In the genomic region with DNA sequence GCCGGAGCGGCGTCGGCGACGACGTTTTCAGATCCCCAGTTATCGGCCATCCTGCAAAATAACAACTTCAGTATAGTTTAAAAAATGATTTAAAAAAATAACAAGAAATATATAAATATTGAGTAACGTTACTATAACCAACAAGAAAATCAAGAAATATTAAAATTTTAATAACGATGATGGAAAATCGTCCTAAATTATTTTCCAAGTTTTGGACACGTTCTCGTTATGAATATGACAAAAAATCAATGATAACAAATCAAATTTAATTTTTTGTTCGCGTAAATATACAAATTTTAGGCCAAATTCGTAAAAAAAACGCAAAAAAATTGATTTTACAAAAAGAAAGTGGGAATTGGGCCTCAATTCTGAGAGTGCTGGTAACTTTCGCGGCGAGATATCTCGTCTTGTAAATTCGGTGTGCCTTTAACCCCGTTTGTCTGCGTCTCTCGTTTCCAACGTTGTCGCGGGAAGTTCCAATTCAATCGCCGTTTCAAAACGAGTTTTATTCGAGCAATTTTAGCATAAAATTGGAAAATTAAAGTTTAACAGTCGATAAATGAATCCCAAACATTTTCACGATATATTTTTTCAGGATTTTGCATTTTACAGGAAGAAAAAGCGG, we compare ENCODE assay signal across 7 worm cellular contexts.
TF ChIP-seq lines count a peak whose summit lies in the region.

Gene rps-5 (minus strand): TSS at position 51 of the 625 bp plus-strand sequence.

TF ChIP-seq in whole organism, L1 larva, 84 proteins besides CTCF, POLR2A, EP300 and RAD21 (continues in another document):
- TF ChIP-seq egl-13 (tag; optimal IDR thresholded peaks at IDR 0.05; lab: Kevin White, UChicago) (no peak), nhr-19 (GFP tag; conservative IDR thresholded peaks at IDR 0.05; lab: Robert Waterston, UW) (peak; percentile 66), ceh-82 (tag; optimal IDR thresholded peaks at IDR 0.05; lab: Kevin White, UChicago) (peak; percentile 44 to 71 (median 59)), dpl-1 (GFP tag; optimal IDR thresholded peaks at IDR 0.05; lab: Kevin White, UChicago) (peak; percentile 78 to 85 (median 84)), mep-1 (tag; optimal IDR thresholded peaks at IDR 0.05; lab: Kevin White, UChicago) (peak; percentile 64), lin-35 (GFP tag; optimal IDR thresholded peaks at IDR 0.05; lab: Kevin White, UChicago) (peak; percentile 80 to 92), skn-1 (tag; optimal IDR thresholded peaks at IDR 0.05; lab: Kevin White, UChicago) (peak; percentile 44), C04F5.9 (tag; optimal IDR thresholded peaks at IDR 0.05; lab: Kevin White, UChicago) (no peak), grh-1 (GFP tag; IDR thresholded peaks at IDR 0.05; lab: Robert Waterston, UW) (no peak), fkh-8 (tag; optimal IDR thresholded peaks at IDR 0.05; lab: Kevin White, UChicago) (peak; percentile 21), lin-14 (GFP tag; optimal IDR thresholded peaks at IDR 0.05; lab: Kevin White, UChicago) (peak; percentile 65), blmp-1 (tag; optimal IDR thresholded peaks at IDR 0.05; lab: Kevin White, UChicago) (peak; percentile 54)

TF ChIP-seq in whole organism, L2 larva, 48 proteins besides CTCF, POLR2A, EP300 and RAD21 (continues in another document):
- no peak for TF ChIP-seq unc-39 (tag; optimal IDR thresholded peaks at IDR 0.05; lab: Kevin White, UChicago)
- peak; percentile 33 for TF ChIP-seq fos-1 (tag; optimal IDR thresholded peaks at IDR 0.05; lab: Kevin White, UChicago)
- TF ChIP-seq dmd-4 (tag; optimal IDR thresholded peaks at IDR 0.05; lab: Kevin White, UChicago): no peak
- TF ChIP-seq mab-5 (tag; optimal IDR thresholded peaks at IDR 0.05; lab: Kevin White, UChicago): peak; percentile 14
- TF ChIP-seq sma-9 (GFP tag; optimal IDR thresholded peaks at IDR 0.05; lab: Kevin White, UChicago): peak; percentile 41
- no peak for TF ChIP-seq sma-9 (tag; optimal IDR thresholded peaks at IDR 0.05; lab: Kevin White, UChicago)
- no peak for TF ChIP-seq R02D3.7 (tag; optimal IDR thresholded peaks at IDR 0.05; lab: Kevin White, UChicago)
- no peak for TF ChIP-seq ceh-16 (tag; optimal IDR thresholded peaks at IDR 0.05; lab: Kevin White, UChicago)
- TF ChIP-seq nhr-10 (tag; optimal IDR thresholded peaks at IDR 0.05; lab: Kevin White, UChicago): no peak
- TF ChIP-seq elt-3 (tag; optimal IDR thresholded peaks at IDR 0.05; lab: Kevin White, UChicago): no peak
- TF ChIP-seq sma-3 (GFP tag; optimal IDR thresholded peaks at IDR 0.05; lab: Kevin White, UChicago): peak; percentile 22
- TF ChIP-seq nhr-237 (tag; optimal IDR thresholded peaks at IDR 0.05; lab: Kevin White, UChicago): no peak
- no peak for TF ChIP-seq nhr-77 (tag; optimal IDR thresholded peaks at IDR 0.05; lab: Kevin White, UChicago)

TF ChIP-seq in whole organism, L3 larva, 47 proteins besides CTCF, POLR2A, EP300 and RAD21 (continues in another document):
- TF ChIP-seq pqm-1 (tag; optimal IDR thresholded peaks at IDR 0.05; lab: Kevin White, UChicago) (peak; percentile 23), unc-62 (GFP tag; optimal IDR thresholded peaks at IDR 0.05; lab: Kevin White, UChicago) (no peak), egl-5 (tag; optimal IDR thresholded peaks at IDR 0.05; lab: Kevin White, UChicago) (no peak), elt-2 (tag; optimal IDR thresholded peaks at IDR 0.05; lab: Kevin White, UChicago) (peak; percentile 27), mdl-1 (tag; optimal IDR thresholded peaks at IDR 0.05; lab: Kevin White, UChicago) (no peak), nhr-25 (tag; optimal IDR thresholded peaks at IDR 0.05; lab: Kevin White, UChicago) (peak; percentile 39), ceh-28 (tag; optimal IDR thresholded peaks at IDR 0.05; lab: Kevin White, UChicago) (peak; percentile 23), nfya-1 (tag; optimal IDR thresholded peaks at IDR 0.05; lab: Kevin White, UChicago; ENCODE audit: insufficient read depth) (peak; percentile 91), skn-1 (tag; optimal IDR thresholded peaks at IDR 0.05; lab: Kevin White, UChicago) (peak; percentile 8), pha-4 (tag; optimal IDR thresholded peaks at IDR 0.05; lab: Kevin White, UChicago) (peak; percentile 60), lin-39 (tag; optimal IDR thresholded peaks at IDR 0.05; lab: Kevin White, UChicago) (peak; percentile 40), ceh-16 (tag; optimal IDR thresholded peaks at IDR 0.05; lab: Kevin White, UChicago) (no peak)

TF ChIP-seq in whole organism, L4 larva, 104 proteins besides CTCF, POLR2A, EP300 and RAD21 (continues in another document):
- TF ChIP-seq nhr-11 (tag; optimal IDR thresholded peaks at IDR 0.05; lab: Kevin White, UChicago): peak; percentile 22
- no peak for TF ChIP-seq zfp-2 (tag; optimal IDR thresholded peaks at IDR 0.05; lab: Kevin White, UChicago)
- TF ChIP-seq snpc-1.2 (GFP tag; IDR thresholded peaks at IDR 0.05; lab: Robert Waterston, UW): peak; percentile 50; the same call in 1 of the 2 replicates
- peak; percentile 47 for TF ChIP-seq mep-1 (tag; optimal IDR thresholded peaks at IDR 0.05; lab: Kevin White, UChicago)
- TF ChIP-seq dmd-8 (GFP tag; IDR thresholded peaks at IDR 0.05; lab: Robert Waterston, UW): no peak
- TF ChIP-seq dve-1 (tag; optimal IDR thresholded peaks at IDR 0.05; lab: Kevin White, UChicago; ENCODE audit: insufficient read depth): peak; percentile 46
- no peak for TF ChIP-seq lir-3 (tag; optimal IDR thresholded peaks at IDR 0.05; lab: Kevin White, UChicago)
- TF ChIP-seq T20F7.1 (GFP tag; optimal IDR thresholded peaks at IDR 0.05; lab: Kevin White, UChicago): no peak
- peak in 1 of 2 experiments; percentile 25 for TF ChIP-seq hif-1 (tag; optimal IDR thresholded peaks at IDR 0.05; lab: Kevin White, UChicago)
- peak in 1 of 2 experiments; percentile 85 for TF ChIP-seq lsy-2 (tag; optimal IDR thresholded peaks at IDR 0.05; lab: Kevin White, UChicago)
- peak; percentile 63 for TF ChIP-seq mes-2 (tag; optimal IDR thresholded peaks at IDR 0.05; lab: Kevin White, UChicago; ENCODE audit: poor library complexity, severe bottlenecking)
- TF ChIP-seq dpl-1 (GFP tag; optimal IDR thresholded peaks at IDR 0.05; lab: Kevin White, UChicago): peak; percentile 82

TF ChIP-seq in whole organism, late embryonic, 69 proteins besides CTCF, POLR2A, EP300 and RAD21:
- TF ChIP-seq ama-1 (optimal IDR thresholded peaks at IDR 0.05; lab: Kevin White, UChicago) (no peak), nfya-1 (tag; optimal IDR thresholded peaks at IDR 0.05; lab: Kevin White, UChicago) (peak; percentile 62), unc-42 (tag; optimal IDR thresholded peaks at IDR 0.05; lab: Kevin White, UChicago) (peak; percentile 72), unc-55 (GFP tag; optimal IDR thresholded peaks at IDR 0.05; lab: Kevin White, UChicago) (peak; percentile 12)
TF ChIP-seq in whole organism, late embryonic: peak in this region for 3.

TF ChIP-seq in whole organism, mixed stage, embryonic, 35 proteins besides CTCF, POLR2A, EP300 and RAD21 (continues in another document):
- TF ChIP-seq ceh-83 (GFP tag; optimal IDR thresholded peaks at IDR 0.05; lab: Kevin White, UChicago) (no peak), unc-120 (tag; optimal IDR thresholded peaks at IDR 0.05; lab: Kevin White, UChicago; ENCODE audit: poor library complexity, severe bottlenecking) (no peak), M03D4.4 (tag; optimal IDR thresholded peaks at IDR 0.05; lab: Kevin White, UChicago) (no peak), ham-2 (GFP tag; optimal IDR thresholded peaks at IDR 0.05; lab: Kevin White, UChicago) (no peak), nhr-12 (tag; optimal IDR thresholded peaks at IDR 0.05; lab: Kevin White, UChicago) (no peak), tbx-8 (GFP tag; optimal IDR thresholded peaks at IDR 0.05; lab: Kevin White, UChicago) (no peak), nhr-76 (tag; optimal IDR thresholded peaks at IDR 0.05; lab: Kevin White, UChicago) (no peak), sptf-1 (tag; optimal IDR thresholded peaks at IDR 0.05; lab: Kevin White, UChicago) (no peak), bed-3 (GFP tag; optimal IDR thresholded peaks at IDR 0.05; lab: Kevin White, UChicago) (no peak), lin-13 (tag; optimal IDR thresholded peaks at IDR 0.05; lab: Kevin White, UChicago) (peak; percentile 58), ces-1 (GFP tag; optimal IDR thresholded peaks at IDR 0.05; lab: Kevin White, UChicago) (peak; percentile 82), cnd-1 (tag; optimal IDR thresholded peaks at IDR 0.05; lab: Kevin White, UChicago) (no peak), nhr-237 (tag; optimal IDR thresholded peaks at IDR 0.05; lab: Kevin White, UChicago) (peak; percentile 33), flh-1 (GFP tag; optimal IDR thresholded peaks at IDR 0.05; lab: Kevin White, UChicago) (no peak), drap-1 (GFP tag; optimal IDR thresholded peaks at IDR 0.05; lab: Kevin White, UChicago) (no peak), lin-32 (GFP tag; optimal IDR thresholded peaks at IDR 0.05; lab: Kevin White, UChicago) (no peak), mab-5 (tag; optimal IDR thresholded peaks at IDR 0.05; lab: Kevin White, UChicago) (no peak), ceh-43 (GFP tag; optimal IDR thresholded peaks at IDR 0.05; lab: Kevin White, UChicago) (no peak)

TF ChIP-seq in whole organism, young adult, 124 proteins besides CTCF, POLR2A, EP300 and RAD21 (continues in another document):
- peak; percentile 68 for TF ChIP-seq madf-6 (GFP tag; IDR thresholded peaks at IDR 0.05; lab: Robert Waterston, UW)
- peak; percentile 41 for TF ChIP-seq snpc-3.4 (tag; optimal IDR thresholded peaks at IDR 0.05; lab: Kevin White, UChicago)
- peak; percentile 83 for TF ChIP-seq F33H1.4 (GFP tag; IDR thresholded peaks at IDR 0.05; lab: Robert Waterston, UW)
- peak; percentile 51 for TF ChIP-seq lin-54 (GFP tag; optimal IDR thresholded peaks at IDR 0.05; lab: Kevin White, UChicago)
- TF ChIP-seq snpc-4 (GFP tag; optimal IDR thresholded peaks at IDR 0.05; lab: Kevin White, UChicago): no peak
- TF ChIP-seq snpc-4 (tag; optimal IDR thresholded peaks at IDR 0.05; lab: Kevin White, UChicago): peak in 2 of 4 experiments; percentile 29 to 31
- TF ChIP-seq F23B12.7 (tag; optimal IDR thresholded peaks at IDR 0.05; lab: Kevin White, UChicago; ENCODE audit: insufficient read depth): peak; percentile 13
- peak; percentile 34 for TF ChIP-seq tbp1 (GFP tag; optimal IDR thresholded peaks at IDR 0.05; lab: Kevin White, UChicago)
- TF ChIP-seq cebp-1 (GFP tag; IDR thresholded peaks at IDR 0.05; lab: Robert Waterston, UW): no peak
- peak; percentile 19 for TF ChIP-seq cebp-1 (tag; optimal IDR thresholded peaks at IDR 0.05; lab: Kevin White, UChicago)
- TF ChIP-seq nhr-27 (tag; optimal IDR thresholded peaks at IDR 0.05; lab: Kevin White, UChicago): no peak
- peak in 1 of 2 experiments; percentile 32 for TF ChIP-seq let-607 (tag; optimal IDR thresholded peaks at IDR 0.05; lab: Kevin White, UChicago)
- TF ChIP-seq rcor-1 (GFP tag; IDR thresholded peaks at IDR 0.05; lab: Robert Waterston, UW): peak; percentile 40; the same call in 1 of the 2 replicates
- TF ChIP-seq pha-4 (tag; optimal IDR thresholded peaks at IDR 0.05; lab: Kevin White, UChicago): no peak
- peak; percentile 54 for TF ChIP-seq mcd-1 (GFP tag; IDR thresholded peaks at IDR 0.05; lab: Robert Waterston, UW)
- no peak for TF ChIP-seq Y67H2A.10 (GFP tag; conservative IDR thresholded peaks at IDR 0.05; lab: Robert Waterston, UW)
- TF ChIP-seq ceh-91 (GFP tag; IDR thresholded peaks at IDR 0.05; lab: Robert Waterston, UW): no peak
- TF ChIP-seq Y56A3A.18 (GFP tag; IDR thresholded peaks at IDR 0.05; lab: Robert Waterston, UW): no peak
- TF ChIP-seq somi-1 (GFP tag; optimal IDR thresholded peaks at IDR 0.05; lab: Kevin White, UChicago): no peak
